Fruit fly (Drosophila melanogaster) whole organism, embryonic: ENCODE data around the gene Lamtor3.

Experiments
- Asciz ChIP-seq: fragments of 200-800 bp; sonication (Bioruptor generic); optimal IDR thresholded peaks from 2 replicates; lab custom pipeline; 2017; ENCODE audit warnings: missing biosample characterization, mild to moderate bottlenecking, missing genetic modification characterization, missing genetic modification reagents
- CG11695 ChIP-seq: fragments of 200-800 bp; sonication (Bioruptor generic); IDR thresholded peaks from 3 replicates; pipeline ENCODE4 v1.3.6; 2022; ENCODE audit warnings: missing biosample characterization, missing genetic modification characterization
- CG14710 ChIP-seq: fragments of 200-800 bp; sonication (Bioruptor generic); optimal IDR thresholded peaks from 3 replicates; lab custom pipeline; 2019; ENCODE audit warnings: missing biosample characterization, mild to moderate bottlenecking, missing genetic modification characterization, moderate library complexity
- CG15601 ChIP-seq: fragments of 200-800 bp; sonication (Bioruptor generic); optimal IDR thresholded peaks from 3 replicates; lab custom pipeline; 2019; ENCODE audit warnings: missing biosample characterization, mild to moderate bottlenecking, missing genetic modification characterization, moderate library complexity
- CG3847 ChIP-seq: fragments of 200-800 bp; sonication (Bioruptor generic); IDR thresholded peaks from 2 replicates; pipeline ENCODE4 v1.3.6; 2022; ENCODE audit warnings: missing biosample characterization, missing genetic modification characterization
- Hr78 ChIP-seq, 2 experiments: fragments of 200-800 bp in 1 of 2; fragments of >200 bp in 1 of 2; sonication (Bioruptor generic) in 1 of 2; optimal IDR thresholded peaks; 2 replicates each; lab custom pipeline; 2017 to 2019; ENCODE audit warnings: missing biosample characterization in 2 of 2, missing genetic modification characterization in 2 of 2, mild to moderate bottlenecking in 1 of 2, moderate library complexity in 1 of 2
- Xrp1 ChIP-seq: fragments of 200-800 bp; sonication (Bioruptor generic); IDR thresholded peaks from 2 replicates; pipeline ENCODE4 v1.3.6; 2022; ENCODE audit warnings: missing biosample characterization, missing genetic modification characterization
- nau ChIP-seq: fragments of 200-800 bp; sonication (Bioruptor generic); optimal IDR thresholded peaks from 3 replicates; lab custom pipeline; 2017; ENCODE audit warnings: missing biosample characterization, mild to moderate bottlenecking, missing genetic modification characterization, missing genetic modification reagents

DNA sequence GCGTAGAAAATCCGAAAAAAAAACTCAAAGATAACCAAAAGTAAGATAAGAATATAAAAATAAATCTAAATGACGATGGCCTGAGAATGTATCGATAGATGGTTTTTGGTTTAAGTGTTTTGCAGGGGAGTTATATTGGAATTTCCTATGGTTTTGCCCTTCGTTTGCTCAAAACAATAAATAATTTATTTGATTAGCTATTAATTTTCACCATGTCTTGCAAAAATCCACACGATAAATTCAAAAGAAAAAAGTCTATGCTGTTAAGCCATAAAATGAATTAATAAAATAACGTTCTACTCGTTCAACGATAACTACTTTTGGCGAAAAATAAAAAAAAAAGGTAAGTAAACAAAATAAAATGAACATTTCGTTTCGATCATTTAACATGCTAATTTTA, 34.0 kb upstream of the Lamtor3 start:
- TF ChIP-seq nau (no peak), CG15601 (tag; lab: Kevin White, UChicago) (no peak), CG3847 (GFP tag; lab: Robert Waterston, UW) (no peak), CG11695 (GFP tag; lab: Robert Waterston, UW) (no peak), Hr78 (GFP tag; optimal IDR thresholded peaks at IDR 0.05; lab: Kevin White, UChicago) (no peak), Xrp1 (GFP tag; lab: Robert Waterston, UW) (no peak), CG14710 (tag; lab: Kevin White, UChicago) (no peak), Asciz (GFP tag; lab: Kevin White, UChicago) (no peak)
